Worm (Caenorhabditis elegans): ENCODE measurements around the gene nhr-30.

nhr-30 gene

ce11 chrV:9054771-9055170, 9.8 kb downstream of the nhr-30 start, which contains the start of gene swm-1:
swm-1 (minus strand) TSS chrV:9054871.
- TF ChIP-seq sea-1 (GFP tag; conservative IDR thresholded peaks at IDR 0.05) (no peak), tbx-11 (GFP tag; IDR thresholded peaks at IDR 0.05) (no peak), hnd-1 (tag; optimal IDR thresholded peaks at IDR 0.05) (no peak), hmg-4 (GFP tag; optimal IDR thresholded peaks at IDR 0.05) (no peak), ceh-36 (tag; optimal IDR thresholded peaks at IDR 0.05) (no peak), pes-1 (GFP tag; IDR thresholded peaks at IDR 0.05) (no peak), ceh-13 (GFP tag; optimal IDR thresholded peaks at IDR 0.05) (no peak), flt-1 (GFP tag; IDR thresholded peaks at IDR 0.05) (no peak), tra-4 (tag; optimal IDR thresholded peaks at IDR 0.05) (no peak), B0310.2 (tag; optimal IDR thresholded peaks at IDR 0.05) (no peak), aly-1 (tag; optimal IDR thresholded peaks at IDR 0.05) (no peak), tbx-37 (GFP tag; conservative IDR thresholded peaks at IDR 0.05) (no peak)

- TF ChIP-seq hmg-4 (GFP tag; optimal IDR thresholded peaks at IDR 0.05) (no peak), sea-1 (GFP tag; conservative IDR thresholded peaks at IDR 0.05) (no peak), ceh-13 (GFP tag; optimal IDR thresholded peaks at IDR 0.05) (no peak), ama-1 (optimal IDR thresholded peaks at IDR 0.05) (no peak), ceh-36 (tag; optimal IDR thresholded peaks at IDR 0.05) (no peak), hmbx-1 (tag; optimal IDR thresholded peaks at IDR 0.05) (no peak), scrt-1 (GFP tag; IDR thresholded peaks at IDR 0.05) (no peak)
These were observed 10.7 kb downstream of the nhr-30 start for ce11 chrV:9055644-9056043.

ce11 chrV:9056253-9056652, 11.3 kb downstream of the nhr-30 start, which contains the start of gene C25E10.10:
C25E10.10 (minus strand) TSS chrV:9056353.
- no peak for TF ChIP-seq tbx-11 (GFP tag; IDR thresholded peaks at IDR 0.05)
- TF ChIP-seq hmbx-1 (tag; optimal IDR thresholded peaks at IDR 0.05): no peak
- no peak for TF ChIP-seq scrt-1 (GFP tag; IDR thresholded peaks at IDR 0.05)

ce11 chrV:9058627-9059026, 13.7 kb downstream of the nhr-30 start, which contains the start of gene C25E10.11:
C25E10.11 (minus strand) TSS chrV:9058727.
- TF ChIP-seq hmg-4 (GFP tag; optimal IDR thresholded peaks at IDR 0.05) (no peak), ama-1 (optimal IDR thresholded peaks at IDR 0.05) (no peak), tbx-37 (GFP tag; conservative IDR thresholded peaks at IDR 0.05) (no peak), ceh-36 (tag; optimal IDR thresholded peaks at IDR 0.05) (no peak), hmbx-1 (tag; optimal IDR thresholded peaks at IDR 0.05) (no peak), hnd-1 (tag; optimal IDR thresholded peaks at IDR 0.05) (no peak)

- no peak for TF ChIP-seq ets-7 (tag; optimal IDR thresholded peaks at IDR 0.05)
- TF ChIP-seq hnd-1 (tag; optimal IDR thresholded peaks at IDR 0.05): no peak
- no peak for TF ChIP-seq tbx-11 (GFP tag; IDR thresholded peaks at IDR 0.05)
- TF ChIP-seq flt-1 (GFP tag; IDR thresholded peaks at IDR 0.05): no peak
- TF ChIP-seq pes-1 (GFP tag; IDR thresholded peaks at IDR 0.05): no peak
- TF ChIP-seq F13C5.2 (tag; optimal IDR thresholded peaks at IDR 0.05): no peak
- TF ChIP-seq ceh-13 (GFP tag; optimal IDR thresholded peaks at IDR 0.05): no peak
- no peak for TF ChIP-seq ceh-36 (tag; optimal IDR thresholded peaks at IDR 0.05)
- TF ChIP-seq aly-1 (tag; optimal IDR thresholded peaks at IDR 0.05): no peak
- TF ChIP-seq hmg-4 (GFP tag; optimal IDR thresholded peaks at IDR 0.05): no peak
- TF ChIP-seq B0310.2 (tag; optimal IDR thresholded peaks at IDR 0.05): no peak
- no peak for TF ChIP-seq scrt-1 (GFP tag; IDR thresholded peaks at IDR 0.05)
- no peak for TF ChIP-seq tra-4 (tag; optimal IDR thresholded peaks at IDR 0.05)
- no peak for TF ChIP-seq ama-1 (optimal IDR thresholded peaks at IDR 0.05)
- TF ChIP-seq tbx-37 (GFP tag; conservative IDR thresholded peaks at IDR 0.05): no peak
These were observed 14.5 kb downstream of the nhr-30 start, which contains the start of the genes C25E10.16 and C25E10.13 for ce11 chrV:9059468-9059867. C25E10.16 (minus strand) TSS chrV:9059568. C25E10.13 (plus strand) TSS chrV:9059723.

- no peak for TF ChIP-seq aly-1 (tag; optimal IDR thresholded peaks at IDR 0.05)
- TF ChIP-seq ceh-36 (tag; optimal IDR thresholded peaks at IDR 0.05): no peak
- no peak for TF ChIP-seq tbx-37 (GFP tag; conservative IDR thresholded peaks at IDR 0.05)
- no peak for TF ChIP-seq ets-7 (tag; optimal IDR thresholded peaks at IDR 0.05)
- TF ChIP-seq tra-4 (tag; optimal IDR thresholded peaks at IDR 0.05): no peak
- no peak for TF ChIP-seq hmg-4 (GFP tag; optimal IDR thresholded peaks at IDR 0.05)
- no peak for TF ChIP-seq ceh-13 (GFP tag; optimal IDR thresholded peaks at IDR 0.05)
- no peak for TF ChIP-seq F13C5.2 (tag; optimal IDR thresholded peaks at IDR 0.05)
- TF ChIP-seq scrt-1 (GFP tag; IDR thresholded peaks at IDR 0.05): no peak
- TF ChIP-seq ama-1 (optimal IDR thresholded peaks at IDR 0.05): no peak
- no peak for TF ChIP-seq pes-1 (GFP tag; IDR thresholded peaks at IDR 0.05)
- no peak for TF ChIP-seq hnd-1 (tag; optimal IDR thresholded peaks at IDR 0.05)
- no peak for TF ChIP-seq tbx-11 (GFP tag; IDR thresholded peaks at IDR 0.05)
- TF ChIP-seq sea-1 (GFP tag; conservative IDR thresholded peaks at IDR 0.05): no peak
- no peak for TF ChIP-seq hmbx-1 (tag; optimal IDR thresholded peaks at IDR 0.05)
- no peak for TF ChIP-seq B0310.2 (tag; optimal IDR thresholded peaks at IDR 0.05)
- no peak for TF ChIP-seq flt-1 (GFP tag; IDR thresholded peaks at IDR 0.05)
These were observed 17.4 kb downstream of the nhr-30 start, which contains the start of gene C25E10.12 for ce11 chrV:9062341-9062740. C25E10.12 (minus strand) TSS chrV:9062441.

ce11 chrV:9063134-9063533, 18.2 kb downstream of the nhr-30 start:
- no peak for TF ChIP-seq ama-1 (optimal IDR thresholded peaks at IDR 0.05)
- no peak for TF ChIP-seq hmg-4 (GFP tag; optimal IDR thresholded peaks at IDR 0.05)
- no peak for TF ChIP-seq ets-7 (tag; optimal IDR thresholded peaks at IDR 0.05)
- TF ChIP-seq F13C5.2 (tag; optimal IDR thresholded peaks at IDR 0.05): no peak
- TF ChIP-seq scrt-1 (GFP tag; IDR thresholded peaks at IDR 0.05): no peak
- TF ChIP-seq ceh-36 (tag; optimal IDR thresholded peaks at IDR 0.05): no peak
- no peak for TF ChIP-seq aly-1 (tag; optimal IDR thresholded peaks at IDR 0.05)
- TF ChIP-seq tra-4 (tag; optimal IDR thresholded peaks at IDR 0.05): no peak
- TF ChIP-seq flt-1 (GFP tag; IDR thresholded peaks at IDR 0.05): no peak
- no peak for TF ChIP-seq tbx-37 (GFP tag; conservative IDR thresholded peaks at IDR 0.05)
- no peak for TF ChIP-seq ceh-13 (GFP tag; optimal IDR thresholded peaks at IDR 0.05)
- TF ChIP-seq sea-1 (GFP tag; conservative IDR thresholded peaks at IDR 0.05): no peak
- no peak for TF ChIP-seq pes-1 (GFP tag; IDR thresholded peaks at IDR 0.05)
- no peak for TF ChIP-seq hmbx-1 (tag; optimal IDR thresholded peaks at IDR 0.05)
- TF ChIP-seq hnd-1 (tag; optimal IDR thresholded peaks at IDR 0.05): no peak

- TF ChIP-seq F13C5.2 (tag; optimal IDR thresholded peaks at IDR 0.05): no peak
- no peak for TF ChIP-seq tra-4 (tag; optimal IDR thresholded peaks at IDR 0.05)
- TF ChIP-seq ama-1 (optimal IDR thresholded peaks at IDR 0.05): no peak
- TF ChIP-seq pes-1 (GFP tag; IDR thresholded peaks at IDR 0.05): no peak
- no peak for TF ChIP-seq flt-1 (GFP tag; IDR thresholded peaks at IDR 0.05)
- TF ChIP-seq hmbx-1 (tag; optimal IDR thresholded peaks at IDR 0.05): no peak
- TF ChIP-seq ets-7 (tag; optimal IDR thresholded peaks at IDR 0.05): no peak
- TF ChIP-seq tbx-37 (GFP tag; conservative IDR thresholded peaks at IDR 0.05): no peak
- TF ChIP-seq tbx-11 (GFP tag; IDR thresholded peaks at IDR 0.05): no peak
- no peak for TF ChIP-seq ceh-36 (tag; optimal IDR thresholded peaks at IDR 0.05)
- TF ChIP-seq ceh-13 (GFP tag; optimal IDR thresholded peaks at IDR 0.05): no peak
- TF ChIP-seq sea-1 (GFP tag; conservative IDR thresholded peaks at IDR 0.05): no peak
- TF ChIP-seq scrt-1 (GFP tag; IDR thresholded peaks at IDR 0.05): no peak
- TF ChIP-seq aly-1 (tag; optimal IDR thresholded peaks at IDR 0.05): no peak
- no peak for TF ChIP-seq hnd-1 (tag; optimal IDR thresholded peaks at IDR 0.05)
- TF ChIP-seq hmg-4 (GFP tag; optimal IDR thresholded peaks at IDR 0.05): no peak
These were observed 20.0 kb downstream of the nhr-30 start for ce11 chrV:9065001-9065400.

All from whole organism, early embryonic.